Fruit fly (Drosophila melanogaster): ENCODE results near the gene Vha100-5.

DNA sequence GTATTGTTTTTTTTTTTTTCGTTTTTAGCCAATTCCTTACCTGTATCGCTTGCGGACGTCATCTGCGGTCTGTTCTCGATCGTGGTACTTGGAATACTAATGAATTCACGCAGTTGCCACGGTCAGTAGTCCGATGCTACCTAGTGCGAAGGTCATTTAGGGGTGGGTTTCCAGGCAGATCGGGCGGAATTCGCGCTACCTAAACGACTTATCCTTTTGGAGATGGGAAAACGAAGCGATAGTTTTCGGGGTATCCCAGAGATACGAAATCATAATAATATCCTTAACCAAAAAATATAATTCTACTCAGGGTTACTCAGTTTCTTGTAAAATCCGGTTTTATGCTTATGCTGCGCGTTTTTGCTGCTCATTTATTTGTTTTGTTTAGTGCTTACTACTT lies 55.2 kb downstream of the Vha100-5 start, which contains the start of gene CG14937:
- TF ChIP-seq psq (optimal IDR thresholded peaks at IDR 0.05) (no peak), Myc (optimal IDR thresholded peaks at IDR 0.05) (no peak)

Measured in Kc167 (cell line).